Worm (Caenorhabditis elegans): Measurements from ENCODE around the gene Y45G12C.1.
"Not testable (repeated sequence)": the region's sequence is repeated elsewhere in the genome, so short reads cannot be mapped to it uniquely, and the experiment has no call there.

- not testable (repeated sequence) for TF ChIP-seq ZK546.5 (tag; optimal IDR thresholded peaks at IDR 0.05); lin-39 (tag; optimal IDR thresholded peaks at IDR 0.05); nhr-10 (tag; optimal IDR thresholded peaks at IDR 0.05); unc-62 (GFP tag; optimal IDR thresholded peaks at IDR 0.05); nhr-237 (tag; optimal IDR thresholded peaks at IDR 0.05)
Observed at ce11 chrV:2536309-2536708, 29.2 kb upstream of the Y45G12C.1 start, which contains the start of gene Y45G12C.10.
